Worm (Caenorhabditis elegans) whole organism, L4 larva: ENCODE data around the gene smc-5.

Source experiments
- ces-1 ChIP-seq: fragments of 150-350 bp; sonication (generic microtip); optimal IDR thresholded peaks from 4 replicates; lab custom pipeline; 2014; ENCODE audit warnings: missing biosample characterization, missing genetic modification reagents, missing genetic modification characterization
- hlh-30 ChIP-seq: sonication (generic microtip); optimal IDR thresholded peaks from 2 replicates; lab custom pipeline; 2017; ENCODE audit warnings: antibody characterized with exemption, mild to moderate bottlenecking, missing genetic modification characterization, missing compliant biosample characterization; ENCODE audit not compliant: insufficient read depth
- mep-1 ChIP-seq: fragments of 150-350 bp; sonication (generic microtip); optimal IDR thresholded peaks from 3 replicates; lab custom pipeline; 2014; ENCODE audit warnings: missing biosample characterization, missing genetic modification characterization
- mes-2 ChIP-seq: sonication (generic microtip); optimal IDR thresholded peaks from 2 replicates; lab custom pipeline; 2016; ENCODE audit warnings: missing genotype, mild to moderate bottlenecking, missing genetic modification characterization, missing compliant biosample characterization; ENCODE audit not compliant: poor library complexity, severe bottlenecking
- nhr-237 ChIP-seq: sonication (generic microtip); optimal IDR thresholded peaks from 2 replicates; lab custom pipeline; 2017; ENCODE audit warnings: missing biosample characterization, missing genetic modification characterization
- pha-4 ChIP-seq, 2 experiments: fragments of 150-350 bp in 1 of 2; fragments of 200-800 bp in 1 of 2; sonication (Bioruptor generic) in 1 of 2; IDR thresholded peaks in 1 of 2; optimal IDR thresholded peaks in 1 of 2; 2 replicates each; pipeline versions ENCODE4 v1.3.6 to Lab custom; 2014 to 2022; ENCODE audit warnings: missing genetic modification characterization in 2 of 2, missing genetic modification reagents in 2 of 2, missing biosample characterization in 1 of 2, missing compliant biosample characterization in 1 of 2
- snpc-1.2 ChIP-seq: fragments of 200-800 bp; sonication (Bioruptor generic); IDR thresholded peaks from 2 replicates; pipeline ENCODE4 v1.3.6; 2022; ENCODE audit warnings: missing genetic modification reagents, missing genetic modification characterization, missing compliant biosample characterization
- snpc-4 ChIP-seq: fragments of 150-350 bp; optimal IDR thresholded peaks from 2 replicates; lab custom pipeline; 2014; ENCODE audit warnings: missing biosample characterization, missing genetic modification characterization
- tra-1 ChIP-seq: fragments of 200-800 bp; sonication (Bioruptor generic); IDR thresholded peaks from 2 replicates; pipeline ENCODE4 v1.3.6; 2022; ENCODE audit warnings: missing genetic modification reagents, missing genetic modification characterization, missing compliant biosample characterization

- TF ChIP-seq snpc-4 (tag; lab: Kevin White, UChicago), result no peak
- TF ChIP-seq mep-1 (tag; lab: Kevin White, UChicago), result no peak
- TF ChIP-seq snpc-1.2, result no peak
- no peak for TF ChIP-seq hlh-30 (tag; lab: Kevin White, UChicago)
- TF ChIP-seq pha-4 (GFP tag; IDR thresholded peaks at IDR 0.05; lab: Robert Waterston, UW), result no peak
- TF ChIP-seq pha-4 (tag; optimal IDR thresholded peaks at IDR 0.05; lab: Kevin White, UChicago), result no peak
- TF ChIP-seq nhr-237 (tag; lab: Kevin White, UChicago), result no peak
- no peak for TF ChIP-seq mes-2 (tag; lab: Kevin White, UChicago)
- TF ChIP-seq tra-1 (GFP tag; lab: Robert Waterston, UW), result no peak
- no peak for TF ChIP-seq ces-1 (GFP tag; lab: Kevin White, UChicago)
These were observed 7.6 kb downstream of the smc-5 start, which contains the start of gene idpb-2 for ce11 chrII:5069525-5069924.
